Fruit fly (Drosophila melanogaster): ENCODE results near the gene Tbc1d15-17.

Gene Tbc1d15-17

dm6 chr2L:206556-206955 lies 423 bp upstream of the Tbc1d15-17 start:
- no peak for TF ChIP-seq CG2712 (tag; optimal IDR thresholded peaks at IDR 0.05)
- no peak for TF ChIP-seq CG32772 (GFP tag; IDR thresholded peaks at IDR 0.05)
- TF ChIP-seq aop (GFP tag; IDR thresholded peaks at IDR 0.05) = no peak
- no peak for TF ChIP-seq Myb (GFP tag; optimal IDR thresholded peaks at IDR 0.05)
- TF ChIP-seq sens (GFP tag) = no peak
- no peak for TF ChIP-seq CG1792 (GFP tag; optimal IDR thresholded peaks at IDR 0.05)
- peak in 1 of 2 experiments; percentile 28 for TF ChIP-seq Trl (optimal IDR thresholded peaks at IDR 0.05)
- TF ChIP-seq Trl (GFP tag; optimal IDR thresholded peaks at IDR 0.05) = no peak
- TF ChIP-seq CG32767 (GFP tag; IDR thresholded peaks at IDR 0.05) = no peak
- TF ChIP-seq NFAT (GFP tag; IDR thresholded peaks at IDR 0.05) = no peak

dm6 chr2L:219441-220033 lies 12.6 kb downstream of the Tbc1d15-17 start:
- TF ChIP-seq ash1 (GFP tag; optimal IDR thresholded peaks at IDR 0.05) (no peak), Ets65A (GFP tag) (peak; percentile 31), CG11695 (GFP tag; IDR thresholded peaks at IDR 0.05) (no peak), otp (GFP tag; IDR thresholded peaks at IDR 0.05) (0 out of 3 replicates have a peak, but pooled peaks have one; percentile 22), sug (tag; optimal IDR thresholded peaks at IDR 0.05) (no peak), row (GFP tag; IDR thresholded peaks at IDR 0.05) (no peak), Atf3 (GFP tag; optimal IDR thresholded peaks at IDR 0.05) (no peak), nerfin-1 (tag; optimal IDR thresholded peaks at IDR 0.05) (peak; percentile 60), ap (GFP tag; IDR thresholded peaks at IDR 0.05) (no peak), pros (GFP tag; optimal IDR thresholded peaks at IDR 0.05) (peak; percentile 97), pfk (GFP tag; optimal IDR thresholded peaks at IDR 0.05) (peak; percentile 89), Med (GFP tag) (no peak), CG3847 (GFP tag; IDR thresholded peaks at IDR 0.05) (no peak), CG10959 (GFP tag; IDR thresholded peaks at IDR 0.05) (no peak), CG10274 (GFP tag; optimal IDR thresholded peaks at IDR 0.05) (no peak), pum (GFP tag; optimal IDR thresholded peaks at IDR 0.05) (no peak)

- TF ChIP-seq CG1024 (GFP tag; IDR thresholded peaks at IDR 0.05) (peak; percentile 28; the same call in 1 of the 2 replicates), Sox102F (GFP tag; optimal IDR thresholded peaks at IDR 0.05) (no peak), ac (GFP tag; optimal IDR thresholded peaks at IDR 0.05) (peak; percentile 47), Ets65A (GFP tag) (peak; percentile 28), Dbx (GFP tag; IDR thresholded peaks at IDR 0.05) (0 out of 3 replicates have a peak, but pooled peaks have one; percentile 29), Fer1 (GFP tag; optimal IDR thresholded peaks at IDR 0.05) (peak; percentile 29), CG10321 (GFP tag; IDR thresholded peaks at IDR 0.05) (no peak), CHES-1-like (GFP tag; optimal IDR thresholded peaks at IDR 0.05) (peak; percentile 25), ash1 (GFP tag; optimal IDR thresholded peaks at IDR 0.05) (peak; percentile 50), Sry-δ (GFP tag; optimal IDR thresholded peaks at IDR 0.05) (no peak), CG12744 (GFP tag; optimal IDR thresholded peaks at IDR 0.05) (peak; percentile 16), CG18599 (GFP tag; optimal IDR thresholded peaks at IDR 0.05) (no peak), D (optimal IDR thresholded peaks at IDR 0.05) (no peak), D (GFP tag; optimal IDR thresholded peaks at IDR 0.05) (peak; percentile 11), HmgD (GFP tag; optimal IDR thresholded peaks at IDR 0.05) (peak; percentile 59), BtbVII (GFP tag; optimal IDR thresholded peaks at IDR 0.05) (peak; percentile 1), CG10431 (GFP tag; optimal IDR thresholded peaks at IDR 0.05) (peak; percentile 12), CG17186 (GFP tag; optimal IDR thresholded peaks at IDR 0.05) (no peak), crol (GFP tag; IDR thresholded peaks at IDR 0.05) (peak; percentile 83), Pdp1 (GFP tag; optimal IDR thresholded peaks at IDR 0.05) (peak in 1 of 2 experiments; percentile 60), E2f1 (GFP tag; IDR thresholded peaks at IDR 0.05) (no peak), CG10209 (GFP tag; optimal IDR thresholded peaks at IDR 0.05) (peak; percentile 18), gsb-n (tag; optimal IDR thresholded peaks at IDR 0.05) (peak; percentile 34), Mad (GFP tag; optimal IDR thresholded peaks at IDR 0.05) (no peak), CG17385 (GFP tag; optimal IDR thresholded peaks at IDR 0.05) (peak; percentile 53), mirr (GFP tag; optimal IDR thresholded peaks at IDR 0.05) (peak; percentile 34), B-H2 (GFP tag; optimal IDR thresholded peaks at IDR 0.05) (peak; percentile 23)
These were observed 13.5 kb downstream of the Tbc1d15-17 start for dm6 chr2L:220509-220908.
